Fruit fly (Drosophila melanogaster) whole organism, embryonic: ENCODE measurements around the gene dock.

Experiments used
- ATbp ChIP-seq: fragments of 200-800 bp; sonication (Bioruptor generic); optimal IDR thresholded peaks from 2 replicates; lab custom pipeline; 2017; ENCODE audit warnings: missing biosample characterization, mild to moderate bottlenecking, missing genetic modification characterization, missing genetic modification reagents
- Atf-2 ChIP-seq: fragments of 200-800 bp; sonication (Bioruptor generic); optimal IDR thresholded peaks from 2 replicates; lab custom pipeline; 2016; ENCODE audit warnings: missing biosample characterization, missing genetic modification characterization
- B-H1 ChIP-seq: fragments of 200-800 bp; sonication (Bioruptor generic); IDR thresholded peaks from 3 replicates; pipeline ENCODE4 v1.3.6; 2022; ENCODE audit warnings: missing biosample characterization, missing genetic modification characterization
- CG10267 ChIP-seq: fragments of 200-800 bp; sonication (Bioruptor generic); optimal IDR thresholded peaks from 2 replicates; lab custom pipeline; 2018; ENCODE audit warnings: missing biosample characterization, mild to moderate bottlenecking, missing genetic modification characterization, moderate library complexity
- CG11560 ChIP-seq: fragments of 200-800 bp; sonication (Bioruptor generic); IDR thresholded peaks from 3 replicates; pipeline ENCODE4 v1.3.6; 2022; ENCODE audit warnings: missing biosample characterization, missing genetic modification characterization
- CG12299 ChIP-seq: fragments of 200-800 bp; sonication (Bioruptor generic); optimal IDR thresholded peaks from 2 replicates; lab custom pipeline; 2018; ENCODE audit warnings: missing biosample characterization, mild to moderate bottlenecking, missing genetic modification characterization
- CG12659 ChIP-seq: fragments of 200-800 bp; sonication (Bioruptor generic); optimal IDR thresholded peaks from 3 replicates; lab custom pipeline; 2017; ENCODE audit warnings: mild to moderate bottlenecking, missing biosample characterization, missing genetic modification reagents, missing genetic modification characterization
- CG13123 ChIP-seq: fragments of 200-800 bp; sonication (Bioruptor generic); optimal IDR thresholded peaks from 2 replicates; lab custom pipeline; 2016; ENCODE audit warnings: missing biosample characterization, missing genetic modification characterization
- CG13296 ChIP-seq: fragments of 200-800 bp; sonication (Bioruptor generic); optimal IDR thresholded peaks from 3 replicates; lab custom pipeline; 2018; ENCODE audit warnings: missing biosample characterization, mild to moderate bottlenecking, missing genetic modification characterization
- CG17568 ChIP-seq: fragments of 200-800 bp; sonication (Bioruptor generic); optimal IDR thresholded peaks from 2 replicates; lab custom pipeline; 2018; ENCODE audit warnings: missing biosample characterization, mild to moderate bottlenecking, missing genetic modification characterization, moderate library complexity
- CG2202 ChIP-seq: fragments of 200-800 bp; sonication (Bioruptor generic); optimal IDR thresholded peaks from 2 replicates; lab custom pipeline; 2018; ENCODE audit warnings: missing biosample characterization, mild to moderate bottlenecking, missing genetic modification characterization
- CG2875 ChIP-seq: fragments of 200-800 bp; sonication (Bioruptor generic); optimal IDR thresholded peaks from 2 replicates; lab custom pipeline; 2017; ENCODE audit warnings: missing biosample characterization, mild to moderate bottlenecking, missing genetic modification characterization, missing genetic modification reagents
- CG31441 ChIP-seq: fragments of 200-800 bp; sonication (Bioruptor generic); IDR thresholded peaks from 2 replicates; pipeline ENCODE4 v1.3.6; 2022; ENCODE audit warnings: missing biosample characterization, missing genetic modification characterization
- CG33213 ChIP-seq: fragments of 200-800 bp; sonication (Bioruptor generic); optimal IDR thresholded peaks from 3 replicates; lab custom pipeline; 2016; ENCODE audit warnings: missing biosample characterization, missing genetic modification characterization
- CG3995 ChIP-seq: fragments of 200-800 bp; sonication (Bioruptor generic); optimal IDR thresholded peaks from 3 replicates; lab custom pipeline; 2016; ENCODE audit warnings: missing biosample characterization, missing genetic modification characterization
- CG4617 ChIP-seq: fragments of 200-800 bp; sonication (Bioruptor generic); optimal IDR thresholded peaks from 3 replicates; lab custom pipeline; 2016; ENCODE audit warnings: missing biosample characterization, missing genetic modification characterization, borderline replicate concordance
- CG4707 ChIP-seq: fragments of 200-800 bp; sonication (Bioruptor generic); optimal IDR thresholded peaks from 2 replicates; lab custom pipeline; 2018; ENCODE audit warnings: missing biosample characterization, mild to moderate bottlenecking, missing genetic modification characterization, moderate library complexity
- CG5180 ChIP-seq: fragments of 200-800 bp; sonication (Bioruptor generic); optimal IDR thresholded peaks from 3 replicates; lab custom pipeline; 2017; ENCODE audit warnings: missing biosample characterization, missing genetic modification characterization, mild to moderate bottlenecking, moderate library complexity, missing genetic modification reagents
- CG6765 ChIP-seq: fragments of 200-800 bp; sonication (Bioruptor generic); optimal IDR thresholded peaks from 3 replicates; lab custom pipeline; 2017; ENCODE audit warnings: missing biosample characterization, mild to moderate bottlenecking, missing genetic modification characterization
- CG8290 ChIP-seq, 3 experiments: fragments of 200-800 bp; sonication (Bioruptor generic); optimal IDR thresholded peaks; 2 replicates each; lab custom pipeline; 2016 to 2019; ENCODE audit warnings: missing biosample characterization in 3 of 3, missing genetic modification characterization in 3 of 3, mild to moderate bottlenecking in 2 of 3, moderate library complexity in 1 of 3
- CG8765 ChIP-seq: fragments of 200-800 bp; sonication (Bioruptor generic); IDR thresholded peaks from 2 replicates; pipeline ENCODE4 v1.3.6; 2022; ENCODE audit warnings: missing biosample characterization, missing genetic modification characterization
- CG9215 ChIP-seq: fragments of 200-800 bp; sonication (Bioruptor generic); IDR thresholded peaks from 2 replicates; pipeline ENCODE4 v1.3.6; 2022; ENCODE audit warnings: missing biosample characterization, missing genetic modification characterization
- CHES-1-like ChIP-seq: fragments of 200-800 bp; sonication (Bioruptor generic); optimal IDR thresholded peaks from 2 replicates; lab custom pipeline; 2016; ENCODE audit warnings: missing biosample characterization, missing genetic modification characterization
- Doc3 ChIP-seq: fragments of 200-800 bp; sonication (Bioruptor generic); IDR thresholded peaks from 3 replicates; pipeline ENCODE4 v1.3.6; 2022; ENCODE audit warnings: missing biosample characterization, missing genetic modification characterization; ENCODE audit not compliant: partially characterized antibody
- Hey ChIP-seq: fragments of 200-800 bp; sonication (Bioruptor generic); optimal IDR thresholded peaks from 3 replicates; lab custom pipeline; 2018; ENCODE audit warnings: missing biosample characterization, mild to moderate bottlenecking, missing genetic modification characterization
- HmgZ ChIP-seq: fragments of 200-800 bp; sonication (Bioruptor generic); optimal IDR thresholded peaks from 2 replicates; lab custom pipeline; 2018; ENCODE audit warnings: missing biosample characterization, mild to moderate bottlenecking, missing genetic modification characterization
- Jarid2 ChIP-seq: fragments of 200-800 bp; sonication (Bioruptor generic); optimal IDR thresholded peaks from 3 replicates; lab custom pipeline; 2017; ENCODE audit warnings: mild to moderate bottlenecking, missing biosample characterization, missing genetic modification reagents, missing genetic modification characterization
- Lhr ChIP-seq: fragments of 200-800 bp; sonication (Bioruptor generic); optimal IDR thresholded peaks from 3 replicates; lab custom pipeline; 2017; ENCODE audit warnings: mild to moderate bottlenecking, missing biosample characterization, missing genetic modification reagents, missing genetic modification characterization
- Nf-YA ChIP-seq: fragments of 200-800 bp; sonication (Bioruptor generic); IDR thresholded peaks from 2 replicates; pipeline ENCODE4 v1.3.6; 2022; ENCODE audit warnings: missing biosample characterization, missing genetic modification characterization
- Xbp1 ChIP-seq: fragments of 200-800 bp; sonication (Bioruptor generic); optimal IDR thresholded peaks from 3 replicates; lab custom pipeline; 2016; ENCODE audit warnings: missing biosample characterization, mild to moderate bottlenecking, missing genetic modification characterization
- ap ChIP-seq: fragments of 200-800 bp; sonication (Bioruptor generic); IDR thresholded peaks from 2 replicates; pipeline ENCODE4 v1.3.6; 2022; ENCODE audit warnings: missing biosample characterization, missing genetic modification characterization
- ara ChIP-seq: fragments of 200-800 bp; sonication (Bioruptor generic); IDR thresholded peaks from 2 replicates; pipeline ENCODE4 v1.3.6; 2022; ENCODE audit warnings: missing biosample characterization, missing genetic modification characterization
- chinmo ChIP-seq: fragments of 200-800 bp; sonication (Bioruptor generic); IDR thresholded peaks from 4 replicates; pipeline ENCODE4 v1.3.6; 2022; ENCODE audit warnings: missing biosample characterization, missing genetic modification characterization; ENCODE audit not compliant: partially characterized antibody
- crc ChIP-seq: fragments of 200-800 bp; sonication (Bioruptor generic); optimal IDR thresholded peaks from 2 replicates; lab custom pipeline; 2016; ENCODE audit warnings: missing biosample characterization, missing genetic modification characterization
- cwo ChIP-seq: fragments of 200-800 bp; sonication (Bioruptor generic); optimal IDR thresholded peaks from 3 replicates; lab custom pipeline; 2017; ENCODE audit warnings: missing biosample characterization, missing genetic modification characterization, mild to moderate bottlenecking, moderate library complexity, missing genetic modification reagents
- hkb ChIP-seq, 2 experiments: fragments of 200-800 bp in 1 of 2; fragments of >200 bp in 1 of 2; sonication (Bioruptor generic) in 1 of 2; IDR thresholded peaks in 1 of 2; optimal IDR thresholded peaks in 1 of 2; 2 replicates each; pipeline versions ENCODE4 v1.3.6 to Lab custom; 2017 to 2022; ENCODE audit warnings: missing biosample characterization in 1 of 2, missing genetic modification characterization in 1 of 2
- jumu ChIP-seq: fragments of 200-800 bp; sonication (Bioruptor generic); optimal IDR thresholded peaks from 3 replicates; lab custom pipeline; 2016; ENCODE audit warnings: missing biosample characterization, missing genetic modification characterization
- klu ChIP-seq: fragments of 200-800 bp; sonication (Bioruptor generic); IDR thresholded peaks from 2 replicates; pipeline ENCODE4 v1.3.6; 2022; ENCODE audit warnings: missing biosample characterization, missing genetic modification characterization
- nmo ChIP-seq: fragments of 200-800 bp; sonication (Bioruptor generic); optimal IDR thresholded peaks from 2 replicates; lab custom pipeline; 2018; ENCODE audit warnings: missing biosample characterization, mild to moderate bottlenecking, missing genetic modification characterization, moderate library complexity
- repo ChIP-seq: fragments of 200-800 bp; sonication (Bioruptor generic); optimal IDR thresholded peaks from 2 replicates; lab custom pipeline; 2016; ENCODE audit warnings: missing biosample characterization, missing genetic modification characterization
- rib ChIP-seq: fragments of 200-800 bp; sonication (Bioruptor generic); IDR thresholded peaks from 2 replicates; pipeline ENCODE4 v1.3.6; 2022; ENCODE audit warnings: missing biosample characterization, missing genetic modification characterization
- seq ChIP-seq: fragments of 200-800 bp; sonication (Bioruptor generic); IDR thresholded peaks from 2 replicates; pipeline ENCODE4 v1.3.6; 2022; ENCODE audit warnings: missing biosample characterization, missing genetic modification characterization
- sim ChIP-seq: fragments of 200-800 bp; sonication (Bioruptor generic); IDR thresholded peaks from 2 replicates; pipeline ENCODE4 v1.3.6; 2022; ENCODE audit warnings: missing biosample characterization, missing genetic modification characterization
- tap ChIP-seq: fragments of 200-800 bp; optimal IDR thresholded peaks from 3 replicates; lab custom pipeline; 2019; ENCODE audit warnings: missing biosample characterization, mild to moderate bottlenecking, missing genetic modification characterization, moderate library complexity
- tin ChIP-seq: fragments of 200-800 bp; sonication (Bioruptor generic); optimal IDR thresholded peaks from 3 replicates; lab custom pipeline; 2016; ENCODE audit warnings: missing biosample characterization, missing genetic modification characterization
- unc-4 ChIP-seq: fragments of 200-800 bp; sonication (Bioruptor generic); IDR thresholded peaks from 2 replicates; pipeline ENCODE4 v1.3.6; 2022; ENCODE audit warnings: missing biosample characterization, missing genetic modification characterization; ENCODE audit not compliant: partially characterized antibody
- wek ChIP-seq: fragments of 200-800 bp; sonication (Bioruptor generic); optimal IDR thresholded peaks from 3 replicates; lab custom pipeline; 2018; ENCODE audit warnings: missing biosample characterization, mild to moderate bottlenecking, missing genetic modification characterization, moderate library complexity
- zen ChIP-seq: fragments of 200-800 bp; sonication (Bioruptor generic); optimal IDR thresholded peaks from 3 replicates; lab custom pipeline; 2018; ENCODE audit warnings: missing biosample characterization, mild to moderate bottlenecking, missing genetic modification characterization, moderate library complexity

dock gene

DNA sequence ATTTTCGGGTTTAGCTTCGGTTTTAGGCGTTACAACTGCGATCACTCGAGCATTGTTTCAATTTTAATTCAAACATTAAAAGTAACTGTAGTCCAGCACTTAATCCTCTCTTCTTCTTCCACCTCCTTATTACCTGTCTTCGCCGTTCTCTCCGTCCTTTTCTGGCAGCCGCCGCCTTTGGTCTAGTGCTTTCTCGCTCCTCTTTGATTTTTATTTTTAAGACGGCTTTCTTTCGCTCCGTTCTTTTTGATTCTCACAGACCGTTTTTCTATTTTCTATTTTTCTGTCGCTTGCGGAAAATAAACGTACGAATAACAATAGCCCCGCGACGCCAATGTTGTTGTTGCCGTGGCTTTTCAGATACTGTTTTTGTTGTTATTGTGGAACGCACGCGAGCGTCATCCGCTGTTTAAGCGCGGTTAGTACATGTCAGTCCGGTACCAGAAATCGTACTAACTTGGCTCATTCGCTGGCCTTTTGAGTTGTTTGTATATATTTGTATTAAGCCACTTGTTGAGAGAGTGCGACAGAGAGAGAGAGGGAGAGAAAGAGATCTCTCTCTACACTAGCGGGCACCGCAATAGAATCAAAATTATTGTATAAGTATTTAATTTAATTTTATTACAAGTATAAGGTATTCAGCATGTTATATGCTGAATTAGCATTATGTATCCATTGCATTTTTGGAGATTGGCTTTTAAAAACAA lies 42.3 kb downstream of the dock start, which contains the start of gene aru (continued):
- TF ChIP-seq Nf-YA (GFP tag; lab: Robert Waterston, UW) (0 out of 2 replicates have a peak, but pooled peaks have one; percentile 18), klu (GFP tag; lab: Robert Waterston, UW) (no peak), CG2875 (no peak), CG13123 (GFP tag; lab: Kevin White, UChicago) (no peak), Hey (tag; lab: Kevin White, UChicago) (no peak), CG9215 (GFP tag; lab: Robert Waterston, UW) (no peak), rib (GFP tag; lab: Robert Waterston, UW) (no peak), unc-4 (GFP tag; lab: Robert Waterston, UW) (0 out of 2 replicates have a peak, but pooled peaks have one; percentile 13), B-H1 (GFP tag; lab: Robert Waterston, UW) (no peak; the same call in 2 of the 3 replicates), wek (GFP tag; lab: Kevin White, UChicago) (peak; percentile 16), CG8290 (GFP tag; optimal IDR thresholded peaks at IDR 0.05; lab: Kevin White, UChicago) (no peak), CG8290 (tag; optimal IDR thresholded peaks at IDR 0.05; lab: Kevin White, UChicago) (peak in 1 of 2 experiments; percentile 42), Doc3 (no peak), CG8765 (GFP tag; lab: Robert Waterston, UW) (no peak), ara (GFP tag; lab: Robert Waterston, UW) (no peak), CG31441 (GFP tag; lab: Robert Waterston, UW) (peak; percentile 29; the same call in 1 of the 2 replicates), CG12299 (no peak), ATbp (peak; percentile 41), chinmo (GFP tag; lab: Robert Waterston, UW) (0 out of 4 replicates have a peak, but pooled peaks have one; percentile 60), nmo (GFP tag; lab: Kevin White, UChicago) (no peak), CHES-1-like (peak; percentile 11), tap (tag; lab: Kevin White, UChicago) (peak; percentile 46), jumu (GFP tag; lab: Kevin White, UChicago) (no peak), Lhr (GFP tag; lab: Kevin White, UChicago) (no peak), ap (GFP tag; lab: Robert Waterston, UW) (no peak), CG4617 (GFP tag; lab: Kevin White, UChicago) (no peak), CG5180 (GFP tag; lab: Kevin White, UChicago) (peak; percentile 26), crc (no peak), CG11560 (tag; lab: Robert Waterston, UW) (no peak), CG6765 (peak; percentile 55), Jarid2 (GFP tag; lab: Kevin White, UChicago) (peak; percentile 68), CG10267 (peak; percentile 39), sim (GFP tag; lab: Robert Waterston, UW) (no peak), repo (peak; percentile 3), CG13296 (GFP tag; lab: Kevin White, UChicago) (peak; percentile 65), zen (tag; lab: Kevin White, UChicago) (no peak), cwo (GFP tag; lab: Kevin White, UChicago) (peak; percentile 55), Xbp1 (GFP tag; lab: Kevin White, UChicago) (peak; percentile 12), CG4707 (GFP tag; lab: Kevin White, UChicago) (peak; percentile 63), HmgZ (tag; lab: Kevin White, UChicago) (peak; percentile 45), seq (GFP tag; lab: Robert Waterston, UW) (0 out of 2 replicates have a peak, but pooled peaks have one; percentile 15), CG2202 (tag; lab: Kevin White, UChicago) (peak; percentile 17), Atf-2 (GFP tag; lab: Kevin White, UChicago) (no peak), tin (GFP tag; lab: Kevin White, UChicago) (peak; percentile 7), hkb (optimal IDR thresholded peaks at IDR 0.05; lab: Kevin White, UChicago) (no peak), hkb (GFP tag; IDR thresholded peaks at IDR 0.05; lab: Robert Waterston, UW) (peak; percentile 74), CG3995 (no peak), CG33213 (GFP tag; lab: Kevin White, UChicago) (peak; percentile 17), CG12659 (GFP tag; lab: Kevin White, UChicago) (peak; percentile 47), CG17568 (GFP tag; lab: Kevin White, UChicago) (peak; percentile 67)
